Fruit fly (Drosophila melanogaster) S2 (cell line): ENCODE results near the gene Syx1A.

Experiments
- CG8478 ChIP-seq: fragments of >200 bp; optimal IDR thresholded peaks from 2 replicates; lab custom pipeline; 2018
- CTCF ChIP-seq, 2 experiments: fragments of >200 bp; optimal IDR thresholded peaks; 2 replicates each; lab custom pipeline; 2018

- TF ChIP-seq CTCF (optimal IDR thresholded peaks at IDR 0.05; lab: Kevin White, UChicago) (peak in 1 of 2 experiments; percentile 34), CG8478 (no peak)
Measured at dm6 chr3R:24105312-24105902, at the start of gene Syx1A.
